Worm (Caenorhabditis elegans): ENCODE measurements around the gene pph-2.

ce11 chrIV:11897710-11898109, 20.1 kb upstream of the pph-2 start:
- TF ChIP-seq tbx-37 (GFP tag; conservative IDR thresholded peaks at IDR 0.05), result no peak
- TF ChIP-seq ets-7 (tag; optimal IDR thresholded peaks at IDR 0.05), result no peak
- no peak for TF ChIP-seq pes-1 (GFP tag; IDR thresholded peaks at IDR 0.05)
- no peak for TF ChIP-seq ceh-36 (tag; optimal IDR thresholded peaks at IDR 0.05)
- no peak for TF ChIP-seq sea-1 (GFP tag; conservative IDR thresholded peaks at IDR 0.05)
- TF ChIP-seq ama-1 (optimal IDR thresholded peaks at IDR 0.05), result no peak
- no peak for TF ChIP-seq hmbx-1 (tag; optimal IDR thresholded peaks at IDR 0.05)
- no peak for TF ChIP-seq hnd-1 (tag; optimal IDR thresholded peaks at IDR 0.05)
- TF ChIP-seq B0310.2 (tag; optimal IDR thresholded peaks at IDR 0.05), result no peak
- no peak for TF ChIP-seq flt-1 (GFP tag; IDR thresholded peaks at IDR 0.05)
- no peak for TF ChIP-seq F13C5.2 (tag; optimal IDR thresholded peaks at IDR 0.05)
